Worm (Caenorhabditis elegans): Measurements from ENCODE around the gene unc-24.
A peak's percentile ranks its signal among the peaks of the same experiment; 100 is the strongest.

Gene unc-24

ce11 chrIV:8012330-8012729 is 32.7 kb downstream of the unc-24 start, which contains the start of gene Y42H9B.3:
Y42H9B.3 (minus strand) TSS chrIV:8012430.
- TF ChIP-seq ceh-83 (GFP tag; optimal IDR thresholded peaks at IDR 0.05) (no peak), nhr-2 (tag; optimal IDR thresholded peaks at IDR 0.05) (peak; percentile 59), unc-120 (tag; optimal IDR thresholded peaks at IDR 0.05; ENCODE audit: poor library complexity, severe bottlenecking) (no peak)

ce11 chrIV:8013849-8014248 is 34.2 kb downstream of the unc-24 start, which contains the start of gene C26B2.8:
C26B2.8 (plus strand) TSS chrIV:8014149.
- TF ChIP-seq bed-3 (GFP tag; optimal IDR thresholded peaks at IDR 0.05) = no peak
- no peak for TF ChIP-seq unc-62 (GFP tag; optimal IDR thresholded peaks at IDR 0.05)
- no peak for TF ChIP-seq pha-4 (tag; optimal IDR thresholded peaks at IDR 0.05)
- no peak for TF ChIP-seq lin-32 (GFP tag; optimal IDR thresholded peaks at IDR 0.05)
- no peak for TF ChIP-seq zip-8 (tag; optimal IDR thresholded peaks at IDR 0.05)
- TF ChIP-seq mls-2 (tag; optimal IDR thresholded peaks at IDR 0.05) = no peak
- TF ChIP-seq ztf-11 (tag; optimal IDR thresholded peaks at IDR 0.05) = no peak
- TF ChIP-seq drap-1 (GFP tag; optimal IDR thresholded peaks at IDR 0.05) = no peak
- no peak for TF ChIP-seq lin-13 (tag; optimal IDR thresholded peaks at IDR 0.05)

- TF ChIP-seq mep-1 (tag; optimal IDR thresholded peaks at IDR 0.05) (peak; percentile 20), sptf-1 (tag; optimal IDR thresholded peaks at IDR 0.05) (peak; percentile 79), M03D4.4 (tag; optimal IDR thresholded peaks at IDR 0.05) (peak; percentile 35), unc-120 (tag; optimal IDR thresholded peaks at IDR 0.05; ENCODE audit: poor library complexity, severe bottlenecking) (peak; percentile 18), bed-3 (GFP tag; optimal IDR thresholded peaks at IDR 0.05) (peak; percentile 3), ces-1 (GFP tag; optimal IDR thresholded peaks at IDR 0.05) (peak; percentile 70), lin-32 (GFP tag; optimal IDR thresholded peaks at IDR 0.05) (peak; percentile 22), drap-1 (GFP tag; optimal IDR thresholded peaks at IDR 0.05) (peak; percentile 11), ham-2 (GFP tag; optimal IDR thresholded peaks at IDR 0.05) (peak; percentile 31), lsy-2 (tag; optimal IDR thresholded peaks at IDR 0.05) (peak; percentile 41), mls-2 (tag; optimal IDR thresholded peaks at IDR 0.05) (peak; percentile 34)
These were observed 36.1 kb downstream of the unc-24 start, which contains the start of gene C26B2.7 for ce11 chrIV:8015726-8016312. C26B2.7 (plus strand) TSS chrIV:8016274.

ce11 chrIV:8016694-8017093 is 37.0 kb downstream of the unc-24 start, which contains the start of gene elpc-4:
elpc-4 (plus strand) TSS chrIV:8016994.
- no peak for TF ChIP-seq blmp-1 (tag; optimal IDR thresholded peaks at IDR 0.05)
- no peak for TF ChIP-seq ces-1 (GFP tag; optimal IDR thresholded peaks at IDR 0.05)
- TF ChIP-seq nhr-2 (tag; optimal IDR thresholded peaks at IDR 0.05) = no peak
- no peak for TF ChIP-seq pha-4 (tag; optimal IDR thresholded peaks at IDR 0.05)
- TF ChIP-seq unc-62 (GFP tag; optimal IDR thresholded peaks at IDR 0.05) = no peak
- no peak for TF ChIP-seq elt-3 (tag; optimal IDR thresholded peaks at IDR 0.05)

DNA sequence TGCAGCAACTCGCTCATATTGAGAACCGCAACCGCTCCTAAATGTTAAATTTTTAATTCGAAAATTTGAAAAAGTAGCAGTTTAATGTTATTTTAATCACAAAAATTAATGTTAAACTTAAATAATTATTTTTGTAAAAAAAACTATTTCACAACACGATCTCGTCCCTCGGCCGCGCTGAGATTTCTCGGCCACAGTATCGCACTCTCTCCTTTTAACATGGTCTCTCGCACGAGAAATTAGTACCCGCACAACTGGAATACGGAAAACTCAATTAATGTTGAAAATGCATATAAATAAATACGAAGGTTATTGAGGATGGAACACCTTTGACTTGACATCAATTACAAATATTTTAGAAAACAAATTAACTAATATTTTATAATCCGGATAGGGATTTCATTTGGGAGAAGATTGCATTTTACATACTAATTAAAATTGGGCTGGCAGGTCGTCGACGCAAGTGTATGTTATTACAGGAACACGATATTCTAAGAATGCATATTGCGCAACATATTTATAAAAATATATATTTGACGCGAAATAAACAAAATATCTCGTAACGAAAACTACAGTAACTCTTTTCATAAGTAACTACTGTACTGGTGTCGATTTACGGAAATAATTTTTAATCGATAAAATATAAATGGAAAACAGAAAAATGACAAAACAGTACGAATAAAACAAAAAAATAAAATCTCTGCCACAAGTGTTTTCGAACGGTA is 40.3 kb downstream of the unc-24 start, which contains the start of gene dnc-4:
TSS of gene dnc-4 (minus strand) at position 37 of the 725 bp plus-strand sequence.
- peak; percentile 75 for TF ChIP-seq ces-1 (GFP tag; optimal IDR thresholded peaks at IDR 0.05)
- no peak for TF ChIP-seq ceh-43 (GFP tag; optimal IDR thresholded peaks at IDR 0.05)
- peak; percentile 85 for TF ChIP-seq zip-8 (tag; optimal IDR thresholded peaks at IDR 0.05)

- TF ChIP-seq bed-3 (GFP tag; optimal IDR thresholded peaks at IDR 0.05) = no peak
- TF ChIP-seq sem-2 (GFP tag; optimal IDR thresholded peaks at IDR 0.05) = no peak
- TF ChIP-seq unc-62 (GFP tag; optimal IDR thresholded peaks at IDR 0.05) = no peak
- TF ChIP-seq mab-5 (tag; optimal IDR thresholded peaks at IDR 0.05) = no peak
- no peak for TF ChIP-seq zip-8 (tag; optimal IDR thresholded peaks at IDR 0.05)
- TF ChIP-seq lin-32 (GFP tag; optimal IDR thresholded peaks at IDR 0.05) = no peak
- TF ChIP-seq ham-2 (GFP tag; optimal IDR thresholded peaks at IDR 0.05) = no peak
- no peak for TF ChIP-seq sptf-1 (tag; optimal IDR thresholded peaks at IDR 0.05)
- TF ChIP-seq blmp-1 (tag; optimal IDR thresholded peaks at IDR 0.05) = no peak
- no peak for TF ChIP-seq hlh-1 (tag; optimal IDR thresholded peaks at IDR 0.05)
- no peak for TF ChIP-seq lsy-2 (tag; optimal IDR thresholded peaks at IDR 0.05)
- no peak for TF ChIP-seq elt-1 (tag; optimal IDR thresholded peaks at IDR 0.05; ENCODE audit: borderline replicate concordance, insufficient read depth)
- no peak for TF ChIP-seq pha-4 (tag; optimal IDR thresholded peaks at IDR 0.05)
These were observed 42.5 kb downstream of the unc-24 start, which contains the start of gene C26B2.2 for ce11 chrIV:8022035-8022673. C26B2.2 (minus strand) TSS chrIV:8022122.
